Fruit fly (Drosophila melanogaster): ENCODE measurements around the gene CG17328.

The CG17328 gene

DNA sequence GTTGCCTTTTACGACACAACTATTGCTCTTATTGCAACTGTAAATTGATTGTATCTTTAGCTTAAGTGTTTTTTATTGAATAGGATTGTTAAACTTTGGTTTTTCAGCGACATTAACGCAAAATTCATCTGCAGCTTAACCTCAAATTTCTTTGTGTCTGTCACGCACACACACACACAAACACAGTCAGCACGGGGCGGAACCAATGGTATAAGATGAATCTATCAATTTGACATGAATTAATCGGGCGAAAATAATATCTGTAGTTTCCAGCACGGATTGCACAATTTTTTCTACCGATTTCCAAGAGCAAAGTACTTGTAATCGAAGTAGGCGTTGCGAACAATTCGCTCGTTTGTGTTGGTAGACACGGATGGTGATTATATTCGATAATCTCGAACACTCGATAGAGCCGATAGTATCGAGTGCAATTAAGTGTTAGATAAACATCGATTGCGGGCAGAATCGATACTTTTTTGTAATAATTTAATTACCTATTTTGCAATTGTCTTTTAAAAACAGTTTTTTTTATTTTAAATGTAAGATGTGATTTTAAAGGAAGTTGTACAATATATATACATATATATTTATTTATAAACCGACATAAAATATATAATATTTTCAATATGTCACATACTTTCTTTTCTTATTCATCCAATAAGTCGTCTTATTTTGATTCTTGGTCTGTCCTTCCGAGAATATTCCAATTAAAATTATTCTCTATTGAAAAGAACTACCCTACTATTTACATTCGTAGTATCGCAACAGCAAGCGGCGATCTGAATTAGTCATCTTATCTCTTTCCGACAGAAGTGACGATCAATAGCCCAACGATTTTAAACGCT, 42.3 kb upstream of the CG17328 start, which contains the start of the genes PRL-1 and EndoGI (continued):
- TF ChIP-seq ash1 (GFP tag; optimal IDR thresholded peaks at IDR 0.05): no peak
- no peak for TF ChIP-seq ken (GFP tag; IDR thresholded peaks at IDR 0.05)
- TF ChIP-seq CG4730 (GFP tag; IDR thresholded peaks at IDR 0.05): peak; percentile 56; the same call in 1 of the 2 replicates
- TF ChIP-seq sob (GFP tag; IDR thresholded peaks at IDR 0.05): peak; percentile 74
- TF ChIP-seq CG10321 (GFP tag; IDR thresholded peaks at IDR 0.05): peak; percentile 59; the same call in 1 of the 2 replicates
- peak in 1 of 2 experiments; percentile 79 for TF ChIP-seq Eip74EF (GFP tag; optimal IDR thresholded peaks at IDR 0.05)
- no peak for TF ChIP-seq MTF-1 (GFP tag; optimal IDR thresholded peaks at IDR 0.05; ENCODE audit: borderline replicate concordance)
- TF ChIP-seq CG14050 (GFP tag; IDR thresholded peaks at IDR 0.05): peak; percentile 43; the same call in 1 of the 3 replicates
- TF ChIP-seq HHEX (GFP tag; optimal IDR thresholded peaks at IDR 0.05): no peak
- TF ChIP-seq dpn (GFP tag; optimal IDR thresholded peaks at IDR 0.05): peak; percentile 1 to 73
- no peak for TF ChIP-seq Hmx (GFP tag; optimal IDR thresholded peaks at IDR 0.05)
- TF ChIP-seq CG7987 (GFP tag; optimal IDR thresholded peaks at IDR 0.05): no peak
- peak; percentile 74 for TF ChIP-seq slou (GFP tag; optimal IDR thresholded peaks at IDR 0.05)
- TF ChIP-seq CG30403 (GFP tag; optimal IDR thresholded peaks at IDR 0.05): peak; percentile 71
- no peak for TF ChIP-seq eve (GFP tag; optimal IDR thresholded peaks at IDR 0.05)
- peak; percentile 70 for TF ChIP-seq lbe (GFP tag; optimal IDR thresholded peaks at IDR 0.05)
- peak; percentile 99 for TF ChIP-seq mld (GFP tag; IDR thresholded peaks at IDR 0.05; ENCODE audit: partially characterized antibody)
- no peak for TF ChIP-seq CG10274 (GFP tag; optimal IDR thresholded peaks at IDR 0.05)
- peak; percentile 45; the same call in 1 of the 2 replicates for TF ChIP-seq rib (GFP tag; IDR thresholded peaks at IDR 0.05)
- peak; percentile 99 for TF ChIP-seq CG34224 (GFP tag; IDR thresholded peaks at IDR 0.05; ENCODE audit: partially characterized antibody)
- no peak for TF ChIP-seq Poxn (GFP tag; IDR thresholded peaks at IDR 0.05)
- TF ChIP-seq CG9215 (GFP tag; IDR thresholded peaks at IDR 0.05): no peak
- no peak for TF ChIP-seq CG8944 (GFP tag; optimal IDR thresholded peaks at IDR 0.05)
- TF ChIP-seq BEAF-32 (GFP tag; optimal IDR thresholded peaks at IDR 0.05): peak; percentile 98
- no peak for TF ChIP-seq vfl (GFP tag; optimal IDR thresholded peaks at IDR 0.05)
- peak; percentile 77 for TF ChIP-seq Ptx1 (GFP tag; IDR thresholded peaks at IDR 0.05)
- peak; percentile 84 for TF ChIP-seq Hmr (GFP tag; optimal IDR thresholded peaks at IDR 0.05)
- peak; percentile 85 for TF ChIP-seq CG17361 (GFP tag; IDR thresholded peaks at IDR 0.05)
- TF ChIP-seq jigr1 (GFP tag; IDR thresholded peaks at IDR 0.05): no peak
- TF ChIP-seq CoRest (tag; optimal IDR thresholded peaks at IDR 0.05): peak; percentile 84
- TF ChIP-seq CG1603 (tag; optimal IDR thresholded peaks at IDR 0.05): peak; percentile 70
- peak; percentile 98 for TF ChIP-seq CG42726 (GFP tag; IDR thresholded peaks at IDR 0.05; ENCODE audit: partially characterized antibody)
- TF ChIP-seq CG18011 (GFP tag; optimal IDR thresholded peaks at IDR 0.05): peak; percentile 90
- TF ChIP-seq CG13296 (GFP tag; optimal IDR thresholded peaks at IDR 0.05): peak; percentile 88
- peak; percentile 88 for TF ChIP-seq Med (GFP tag)
- no peak for TF ChIP-seq CG7745 (tag; optimal IDR thresholded peaks at IDR 0.05)
- TF ChIP-seq CG11456 (GFP tag; IDR thresholded peaks at IDR 0.05): no peak
- TF ChIP-seq CG8359 (GFP tag; optimal IDR thresholded peaks at IDR 0.05; ENCODE audit: borderline replicate concordance): no peak
- TF ChIP-seq Bdp1 (GFP tag; optimal IDR thresholded peaks at IDR 0.05): no peak
- peak; percentile 39 for TF ChIP-seq CG10431 (GFP tag; optimal IDR thresholded peaks at IDR 0.05)
- peak; percentile 66 for TF ChIP-seq CG1233 (GFP tag; optimal IDR thresholded peaks at IDR 0.05)
- TF ChIP-seq br (optimal IDR thresholded peaks at IDR 0.05): no peak
- TF ChIP-seq gsb (GFP tag; IDR thresholded peaks at IDR 0.05): no peak; the same call in 1 of the 2 replicates
- TF ChIP-seq CG30431 (GFP tag; optimal IDR thresholded peaks at IDR 0.05): no peak
- TF ChIP-seq twi (tag; optimal IDR thresholded peaks at IDR 0.05): peak; percentile 54
- peak; percentile 71 for TF ChIP-seq exex (tag; optimal IDR thresholded peaks at IDR 0.05)
- TF ChIP-seq NfI (GFP tag; optimal IDR thresholded peaks at IDR 0.05): peak; percentile 66
- peak; percentile 74 for TF ChIP-seq CG15514 (GFP tag; optimal IDR thresholded peaks at IDR 0.05)

Data from whole organism, embryonic.